Fruit fly (Drosophila melanogaster): Measurements from ENCODE around the gene TTLL3A.

The TTLL3A gene

dm6 chr2L:6740088-6740487 lies at the start of gene TTLL3A:
Gene TTLL3A (minus strand): TSS chr2L:6740188.
- TF ChIP-seq CTCF (optimal IDR thresholded peaks at IDR 0.05) (no peak), CG8478 (optimal IDR thresholded peaks at IDR 0.05) (no peak)

dm6 chr2L:6789358-6789757 lies 49.4 kb upstream of the TTLL3A start:
- TF ChIP-seq CG8478 (optimal IDR thresholded peaks at IDR 0.05): no peak
- no peak for TF ChIP-seq CTCF (optimal IDR thresholded peaks at IDR 0.05)

DNA sequence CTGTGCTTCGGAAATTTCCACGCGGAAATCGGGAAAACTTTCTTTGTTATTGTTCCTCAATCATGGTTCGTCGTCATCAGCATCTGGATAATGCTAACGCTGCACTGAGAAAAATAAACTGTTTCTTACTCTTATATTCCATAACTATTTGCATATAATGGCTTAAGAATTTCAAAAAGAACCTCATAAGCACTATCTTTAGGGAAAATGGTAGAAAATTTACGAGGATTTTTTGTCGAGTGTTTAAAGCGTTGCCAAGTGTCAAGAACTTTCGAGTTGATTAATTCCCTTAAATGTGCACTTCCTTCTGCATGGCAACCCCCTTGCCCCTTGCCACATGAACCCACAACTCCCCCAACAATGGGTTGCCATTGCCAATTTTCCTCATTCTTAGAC lies 48.0 kb upstream of the TTLL3A start:
- TF ChIP-seq CTCF (optimal IDR thresholded peaks at IDR 0.05): no peak
- no peak for TF ChIP-seq CG8478 (optimal IDR thresholded peaks at IDR 0.05)

DNA sequence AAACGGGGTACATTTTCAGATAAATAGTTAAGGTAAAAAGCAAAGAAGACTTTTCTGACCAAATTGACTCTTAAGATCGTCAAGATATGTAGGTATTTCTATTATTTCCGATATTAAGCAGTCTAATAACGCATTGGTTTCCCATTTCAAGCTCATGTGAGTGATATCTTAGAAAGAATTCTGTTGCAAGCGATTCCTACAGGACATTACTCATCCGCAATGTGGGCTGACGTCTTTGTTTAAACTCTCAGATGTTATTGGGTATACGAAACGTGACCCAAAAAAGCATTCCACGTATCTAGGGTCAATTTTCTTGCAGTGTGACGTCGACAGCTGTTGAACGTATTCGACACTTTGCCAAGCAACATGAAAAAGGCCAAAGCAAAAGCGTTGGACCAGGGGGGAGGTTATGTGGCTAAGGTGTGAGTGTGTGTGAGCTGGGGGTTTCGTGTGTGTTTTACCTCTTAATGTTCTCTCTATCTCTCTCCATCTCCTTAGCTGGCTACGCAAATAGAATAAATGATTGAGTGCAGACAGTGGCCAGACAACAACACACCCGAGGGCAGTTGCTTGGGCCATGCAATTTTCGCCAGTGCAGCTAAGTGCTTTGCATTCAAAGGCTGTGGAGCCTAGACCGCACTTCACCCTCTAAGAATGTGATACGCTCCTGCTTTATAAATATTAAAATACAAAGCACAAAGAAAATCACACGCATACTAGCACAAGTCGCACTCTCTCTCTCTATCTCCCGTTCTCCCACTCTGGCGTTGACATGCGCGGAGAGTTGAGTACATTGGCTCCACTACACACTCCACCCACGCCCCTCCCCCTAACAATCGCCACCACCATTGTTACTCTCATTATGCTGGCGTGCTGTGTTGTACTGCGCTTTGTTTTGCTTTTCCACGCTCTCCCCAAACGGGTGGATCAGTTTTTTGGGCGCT lies 47.3 kb upstream of the TTLL3A start:
- TF ChIP-seq CG8478 (optimal IDR thresholded peaks at IDR 0.05) (no peak), CTCF (optimal IDR thresholded peaks at IDR 0.05) (no peak)

DNA sequence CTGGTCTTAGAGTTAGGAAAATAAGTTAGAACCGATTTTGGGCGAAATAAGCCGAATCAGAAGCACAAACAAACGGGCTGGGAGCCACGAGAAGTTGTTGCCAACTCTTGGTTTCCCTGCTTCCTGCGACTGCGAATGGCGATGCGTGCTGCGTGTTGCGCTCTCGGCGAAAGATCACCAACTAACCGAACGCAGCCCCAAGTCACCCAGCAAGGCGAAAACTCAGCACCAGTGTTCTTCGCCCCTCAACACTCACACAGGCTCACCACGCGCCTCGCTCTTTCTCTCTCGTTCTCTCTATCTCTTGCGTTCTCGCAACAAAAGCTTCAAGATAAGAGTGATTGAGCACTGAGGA lies 46.7 kb upstream of the TTLL3A start, which contains the start of gene nrv1:
nrv1 (minus strand) TSS at position 188 of the 355 bp plus-strand sequence.
- no peak for TF ChIP-seq CG8478 (optimal IDR thresholded peaks at IDR 0.05)
- TF ChIP-seq CTCF (optimal IDR thresholded peaks at IDR 0.05): no peak

dm6 chr2L:6785583-6785982 lies 45.6 kb upstream of the TTLL3A start:
- TF ChIP-seq CTCF (optimal IDR thresholded peaks at IDR 0.05) (no peak), CG8478 (optimal IDR thresholded peaks at IDR 0.05) (no peak)

dm6 chr2L:6784235-6784634 lies 44.2 kb upstream of the TTLL3A start:
- TF ChIP-seq CG8478 (optimal IDR thresholded peaks at IDR 0.05): no peak
- no peak for TF ChIP-seq CTCF (optimal IDR thresholded peaks at IDR 0.05)

dm6 chr2L:6783395-6783794 lies 43.4 kb upstream of the TTLL3A start:
- no peak for TF ChIP-seq CG8478 (optimal IDR thresholded peaks at IDR 0.05)
- TF ChIP-seq CTCF (optimal IDR thresholded peaks at IDR 0.05): no peak

DNA sequence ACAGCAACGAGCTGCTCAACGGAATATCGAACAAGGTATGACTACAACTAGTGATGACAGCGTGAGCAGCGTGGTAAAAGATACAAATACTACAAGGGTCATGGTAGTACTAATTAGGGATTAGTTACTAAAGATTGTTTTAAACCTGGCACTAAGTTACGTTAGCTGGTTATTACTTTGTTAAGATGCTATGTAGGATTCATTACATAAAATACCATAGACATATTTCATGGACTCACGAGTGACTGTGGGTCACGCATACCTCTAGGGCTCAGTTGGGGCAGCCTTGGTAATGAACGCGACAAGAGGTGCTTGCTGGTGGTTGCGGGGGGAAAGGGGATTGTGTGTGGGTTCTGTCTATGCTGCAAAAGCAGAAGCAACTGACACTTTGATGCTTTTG lies 34.9 kb upstream of the TTLL3A start:
- no peak for TF ChIP-seq CG8478 (optimal IDR thresholded peaks at IDR 0.05)
- no peak for TF ChIP-seq CTCF (optimal IDR thresholded peaks at IDR 0.05)

- TF ChIP-seq CG8478 (optimal IDR thresholded peaks at IDR 0.05): no peak
- no peak for TF ChIP-seq CTCF (optimal IDR thresholded peaks at IDR 0.05)
These were observed 33.7 kb upstream of the TTLL3A start, which contains the start of gene CG17378 for dm6 chr2L:6773645-6774044. Gene CG17378 (plus strand): TSS chr2L:6774041.

- no peak for TF ChIP-seq CG8478 (optimal IDR thresholded peaks at IDR 0.05)
- TF ChIP-seq CTCF (optimal IDR thresholded peaks at IDR 0.05): no peak
These were observed 32.7 kb upstream of the TTLL3A start, which contains the start of gene LUBEL for dm6 chr2L:6772655-6773054. Gene LUBEL (minus strand): TSS chr2L:6772755.

DNA sequence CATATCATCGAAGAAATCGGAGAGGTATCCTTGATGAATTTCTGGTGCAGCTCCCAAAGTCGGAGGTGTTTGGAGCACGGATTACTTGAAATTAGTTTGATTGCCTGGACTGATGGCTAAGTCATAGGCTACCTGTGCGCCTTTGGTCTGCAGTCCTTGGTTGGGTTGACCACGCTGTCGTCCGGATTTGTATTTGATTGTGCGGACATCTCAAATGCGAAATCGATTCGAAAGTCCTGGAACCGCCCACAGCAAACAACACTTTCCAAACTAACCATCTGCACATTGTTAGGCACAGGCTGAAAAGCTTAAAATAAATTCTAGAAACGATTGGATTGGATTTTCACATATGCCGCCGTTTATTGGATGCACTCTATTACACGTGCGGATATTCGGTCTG lies 19.5 kb upstream of the TTLL3A start, which contains the start of gene CG11322:
CG11322 (minus strand) TSS at position 101 of the 400 bp plus-strand sequence.
- no peak for TF ChIP-seq CG8478 (optimal IDR thresholded peaks at IDR 0.05)
- TF ChIP-seq CTCF (optimal IDR thresholded peaks at IDR 0.05): no peak

dm6 chr2L:6751037-6751436 lies 11.0 kb upstream of the TTLL3A start:
- TF ChIP-seq CTCF (optimal IDR thresholded peaks at IDR 0.05) (no peak), CG8478 (optimal IDR thresholded peaks at IDR 0.05) (no peak)

DNA sequence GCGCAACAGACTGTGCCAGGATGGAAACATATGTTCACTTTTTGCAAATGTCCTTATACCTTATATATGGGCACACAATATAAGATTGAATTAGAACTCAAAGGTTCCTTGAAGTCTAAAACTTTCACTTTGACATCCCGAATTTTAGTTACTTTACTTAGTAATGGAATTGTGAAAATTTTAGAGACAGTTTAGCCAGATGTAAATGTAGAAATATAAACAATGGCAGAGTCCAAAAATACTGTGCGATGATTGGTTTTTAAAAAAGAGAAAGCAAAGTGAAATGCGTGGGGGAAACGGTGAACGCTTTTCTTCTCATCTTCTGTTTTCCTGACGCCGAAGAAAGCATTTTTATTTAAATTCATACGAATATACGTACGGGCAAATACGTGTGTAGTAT lies 7.8 kb upstream of the TTLL3A start, which contains the start of gene CG44271:
CG44271 (minus strand) TSS at position 101 of the 400 bp plus-strand sequence.
- TF ChIP-seq CTCF (optimal IDR thresholded peaks at IDR 0.05): no peak
- no peak for TF ChIP-seq CG8478 (optimal IDR thresholded peaks at IDR 0.05)

DNA sequence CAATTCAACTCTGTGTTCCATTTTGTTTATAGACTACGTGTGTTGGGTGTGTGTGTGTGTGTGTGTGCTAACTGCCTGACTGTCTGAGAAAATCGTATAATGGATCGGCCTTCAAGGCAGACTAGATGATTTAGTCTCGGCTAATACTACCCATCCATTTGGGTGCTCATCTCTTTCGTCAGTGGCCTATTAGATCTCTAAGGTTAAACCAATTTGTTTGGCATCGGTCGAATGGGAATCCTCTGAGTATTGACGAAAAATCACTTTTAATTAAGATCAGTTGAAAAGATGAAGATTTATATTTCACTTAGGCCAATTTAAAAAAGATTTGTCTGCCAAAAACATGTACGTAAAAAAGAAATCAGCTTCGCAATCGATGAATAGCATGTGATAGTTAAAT lies 5.5 kb upstream of the TTLL3A start, which contains the start of gene CG31910:
CG31910 (minus strand) TSS at position 101 of the 400 bp plus-strand sequence.
- TF ChIP-seq CG8478 (optimal IDR thresholded peaks at IDR 0.05): no peak
- no peak for TF ChIP-seq CTCF (optimal IDR thresholded peaks at IDR 0.05)

dm6 chr2L:6741980-6742591 lies 2.1 kb upstream of the TTLL3A start, which contains the start of gene meng:
Gene meng (plus strand): TSS chr2L:6742502.
- TF ChIP-seq CG8478 (optimal IDR thresholded peaks at IDR 0.05) (no peak), CTCF (optimal IDR thresholded peaks at IDR 0.05) (no peak)

Data from S2 (cell line).